Worm (Caenorhabditis elegans) whole organism, L4 larva: ENCODE data around the gene clec-136.

Experiments used
- Y105C5A.15 ChIP-seq: fragments of 200-800 bp; sonication (Bioruptor generic); IDR thresholded peaks from 2 replicates; pipeline ENCODE4 v1.3.6; 2022; ENCODE audit warnings: missing genetic modification characterization, missing compliant biosample characterization
- ZK337.2 ChIP-seq: fragments of 200-800 bp; sonication (Bioruptor generic); IDR thresholded peaks from 2 replicates; pipeline ENCODE4 v1.3.6; 2022; ENCODE audit warnings: missing genetic modification reagents, missing genetic modification characterization, missing compliant biosample characterization
- aha-1 ChIP-seq: fragments of 150-350 bp; peaks from one replicate; lab custom pipeline; 2014; ENCODE audit warnings: missing biosample characterization, missing genetic modification characterization
- ama-1 ChIP-seq: fragments of 150-350 bp; optimal IDR thresholded peaks from 2 replicates; lab custom pipeline; 2014; ENCODE audit warnings: inconsistent platforms, mixed read lengths
- dpl-1 ChIP-seq: fragments of 150-350 bp; optimal IDR thresholded peaks from 2 replicates; lab custom pipeline; 2014; ENCODE audit warnings: missing biosample characterization, missing genetic modification reagents, missing genetic modification characterization
- duxl-1 ChIP-seq: sonication (generic microtip); optimal IDR thresholded peaks from 2 replicates; lab custom pipeline; 2016; ENCODE audit warnings: mild to moderate bottlenecking, missing genetic modification characterization, moderate library complexity, missing compliant biosample characterization; ENCODE audit not compliant: poor library complexity
- dve-1 ChIP-seq: sonication (generic microtip); optimal IDR thresholded peaks from 2 replicates; lab custom pipeline; 2017; ENCODE audit warnings: antibody characterized with exemption, mild to moderate bottlenecking, missing genetic modification characterization, missing compliant biosample characterization; ENCODE audit not compliant: insufficient read depth
- nhr-76 ChIP-seq: fragments of 150-350 bp; optimal IDR thresholded peaks from 2 replicates; lab custom pipeline; 2014; ENCODE audit warnings: missing biosample characterization, missing genetic modification characterization
- pha-4 ChIP-seq, 2 experiments: fragments of 150-350 bp in 1 of 2; fragments of 200-800 bp in 1 of 2; sonication (Bioruptor generic) in 1 of 2; IDR thresholded peaks in 1 of 2; optimal IDR thresholded peaks in 1 of 2; 2 replicates each; pipeline versions ENCODE4 v1.3.6 to Lab custom; 2014 to 2022; ENCODE audit warnings: missing genetic modification characterization in 2 of 2, missing genetic modification reagents in 2 of 2, missing biosample characterization in 1 of 2, missing compliant biosample characterization in 1 of 2
- unc-62 ChIP-seq, 3 experiments: fragments of 150-350 bp in 1 of 3; sonication (generic microtip); optimal IDR thresholded peaks in 2 of 3; peaks in 1 of 3; 1 replicate in 1 of 3; 2 replicates in 2 of 3; lab custom pipeline; 2014 to 2017; ENCODE audit warnings: missing biosample characterization in 3 of 3, missing genetic modification characterization in 3 of 3, missing genetic modification reagents in 3 of 3, missing genotype in 1 of 3
- zag-1 ChIP-seq: fragments of 150-350 bp; optimal IDR thresholded peaks from 2 replicates; lab custom pipeline; 2014; ENCODE audit warnings: missing biosample characterization, missing genetic modification characterization
- zfp-2 ChIP-seq: sonication (generic microtip); optimal IDR thresholded peaks from 2 replicates; lab custom pipeline; 2016; ENCODE audit warnings: mild to moderate bottlenecking, missing genetic modification characterization, missing compliant biosample characterization
- ztf-7 ChIP-seq: fragments of 150-350 bp; optimal IDR thresholded peaks from 2 replicates; lab custom pipeline; 2014; ENCODE audit warnings: missing biosample characterization, missing genetic modification characterization

- TF ChIP-seq pha-4 (GFP tag; IDR thresholded peaks at IDR 0.05; lab: Robert Waterston, UW) (no peak), pha-4 (tag; optimal IDR thresholded peaks at IDR 0.05; lab: Kevin White, UChicago) (no peak), zfp-2 (no peak), ztf-7 (tag; lab: Kevin White, UChicago) (no peak), ZK337.2 (GFP tag; lab: Robert Waterston, UW) (no peak), zag-1 (tag; lab: Kevin White, UChicago) (no peak), nhr-76 (no peak), aha-1 (no peak), duxl-1 (tag; lab: Kevin White, UChicago) (no peak), ama-1 (lab: Kevin White, UChicago) (no peak), Y105C5A.15 (GFP tag; lab: Robert Waterston, UW) (no peak), dpl-1 (GFP tag; lab: Kevin White, UChicago) (no peak), unc-62 (GFP tag; optimal IDR thresholded peaks at IDR 0.05 in 1 of 2; lab: Kevin White, UChicago) (peak in 1 of 2 experiments; percentile 9), unc-62 (tag; optimal IDR thresholded peaks at IDR 0.05; lab: Kevin White, UChicago) (no peak), dve-1 (tag; lab: Kevin White, UChicago) (no peak)
Observed at ce11 chrII:4584313-4584712, 32.0 kb downstream of the clec-136 start.
